Fruit fly (Drosophila melanogaster) Kc167 (cell line): ENCODE results near the gene CG9932.

Experiments used
- Myc ChIP-seq: fragments of >200 bp; optimal IDR thresholded peaks from 2 replicates; lab custom pipeline; 2017; ENCODE audit warnings: missing external identifiers
- Sin3A ChIP-seq: fragments of >200 bp; optimal IDR thresholded peaks from 2 replicates; lab custom pipeline; 2018; ENCODE audit warnings: missing external identifiers
- h ChIP-seq: fragments of >200 bp; optimal IDR thresholded peaks from 3 replicates; lab custom pipeline; 2018; ENCODE audit warnings: missing external identifiers
- psq ChIP-seq: fragments of >200 bp; optimal IDR thresholded peaks from 2 replicates; lab custom pipeline; 2017; ENCODE audit warnings: missing external identifiers
- ttk ChIP-seq: sonication (Bioruptor generic); optimal IDR thresholded peaks from 2 replicates; lab custom pipeline; 2017; ENCODE audit warnings: missing external identifiers

DNA sequence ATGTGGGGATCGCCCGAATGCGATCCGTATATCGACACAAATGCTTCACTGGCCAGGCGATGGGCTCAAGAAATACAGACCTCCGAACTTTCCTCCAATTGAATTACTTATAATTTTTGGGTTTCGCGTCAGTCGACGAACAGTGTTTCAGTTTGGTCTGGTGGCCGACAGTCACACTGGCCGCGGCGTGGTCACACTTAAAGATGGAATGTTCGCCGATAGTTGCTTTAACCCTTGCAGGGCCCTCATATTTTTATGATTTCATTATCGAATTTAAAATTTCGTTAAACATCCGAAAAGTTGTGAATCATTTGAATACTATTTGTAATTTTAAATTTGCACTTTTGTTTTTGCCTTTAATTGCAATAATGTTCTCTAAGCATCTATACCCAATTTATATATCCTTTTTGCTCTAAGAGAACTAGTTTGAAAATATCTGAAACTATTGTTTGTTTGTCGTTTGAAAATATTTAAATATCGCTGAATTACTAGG lies 40.9 kb downstream of the CG9932 start, which contains the start of gene Ube4B:
- no peak for TF ChIP-seq ttk (lab: Kevin White, UChicago)
- TF ChIP-seq psq (lab: Kevin White, UChicago) = no peak
- no peak for TF ChIP-seq Sin3A (lab: Kevin White, UChicago)
- no peak for TF ChIP-seq Myc (lab: Kevin White, UChicago)
- TF ChIP-seq h (lab: Kevin White, UChicago) = no peak
